Fruit fly (Drosophila melanogaster): Measurements from ENCODE around the gene CG6813.

DNA sequence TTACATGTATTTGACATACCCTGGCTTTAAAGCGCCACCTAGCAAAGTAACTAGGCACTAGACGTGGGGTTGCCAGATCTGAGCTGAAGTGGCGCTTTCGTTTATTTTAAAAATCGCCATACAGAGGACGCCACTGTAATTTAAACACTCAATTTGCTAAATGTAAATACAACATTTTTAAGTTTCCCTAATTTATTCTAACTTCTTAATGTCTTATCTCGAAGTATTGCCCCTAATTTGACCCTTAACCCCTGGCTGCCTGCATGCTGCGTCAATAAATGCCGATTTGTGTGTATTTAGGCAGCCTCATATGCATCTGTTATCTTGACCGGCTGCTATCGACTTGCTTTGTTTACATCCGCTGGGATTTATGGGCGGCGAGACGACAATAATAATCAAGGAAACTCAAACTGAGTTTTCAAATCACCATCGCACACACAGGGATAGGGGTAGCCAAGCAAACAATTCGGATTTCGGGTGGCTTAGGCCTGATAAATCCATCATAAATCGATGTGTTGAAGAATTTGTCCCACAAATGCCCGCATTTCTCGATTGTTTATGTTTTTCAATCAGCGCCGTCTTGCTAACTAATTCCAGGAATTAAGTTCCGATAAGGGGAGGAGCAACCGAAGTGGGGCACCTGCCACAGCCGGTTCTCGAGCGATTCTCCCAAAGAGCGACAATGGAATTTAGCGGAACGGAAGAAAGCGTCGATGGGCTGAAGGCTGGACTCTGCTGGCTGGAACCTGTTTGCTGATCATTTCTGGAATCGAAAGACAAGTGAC is 13.0 kb downstream of the CG6813 start:
- no peak for TF ChIP-seq usp (GFP tag; optimal IDR thresholded peaks at IDR 0.05)
- TF ChIP-seq pan (optimal IDR thresholded peaks at IDR 0.05): no peak
